Fruit fly (Drosophila melanogaster): ENCODE results near the gene Mcr.

Mcr gene

DNA sequence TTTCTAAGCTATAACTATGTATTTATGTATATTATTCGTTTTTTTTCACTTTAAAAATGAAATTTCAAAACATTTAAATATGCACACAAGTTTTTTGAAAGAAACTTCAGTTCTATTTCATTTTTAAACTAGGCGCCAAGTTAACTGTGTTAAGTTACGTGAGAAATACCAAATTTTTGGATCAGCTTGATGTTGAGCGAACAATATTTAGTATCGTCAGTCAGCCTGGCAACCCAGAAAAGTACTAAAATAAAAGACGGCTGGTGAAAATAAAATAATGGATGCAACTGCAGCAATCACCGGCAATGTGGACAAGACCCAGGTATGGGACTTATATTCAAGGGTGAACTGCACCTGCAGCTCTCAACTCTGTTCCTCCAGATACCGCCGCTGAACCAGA is 41.9 kb downstream of the Mcr start, which contains the start of gene CCDC53 (continued):
- TF ChIP-seq trem (tag; optimal IDR thresholded peaks at IDR 0.05) (peak; percentile 10), CG9876 (GFP tag; optimal IDR thresholded peaks at IDR 0.05) (no peak), MBD-R2 (GFP tag; IDR thresholded peaks at IDR 0.05) (peak; percentile 49; the same call in 1 of the 2 replicates), Dp (GFP tag; optimal IDR thresholded peaks at IDR 0.05) (peak; percentile 92), ash1 (GFP tag; optimal IDR thresholded peaks at IDR 0.05) (no peak), CG1603 (tag; optimal IDR thresholded peaks at IDR 0.05) (peak; percentile 14), CG11696 (GFP tag; IDR thresholded peaks at IDR 0.05) (no peak), CG6791 (GFP tag; IDR thresholded peaks at IDR 0.05; ENCODE audit: partially characterized antibody) (0 out of 3 replicates have a peak, but pooled peaks have one; percentile 19)

DNA sequence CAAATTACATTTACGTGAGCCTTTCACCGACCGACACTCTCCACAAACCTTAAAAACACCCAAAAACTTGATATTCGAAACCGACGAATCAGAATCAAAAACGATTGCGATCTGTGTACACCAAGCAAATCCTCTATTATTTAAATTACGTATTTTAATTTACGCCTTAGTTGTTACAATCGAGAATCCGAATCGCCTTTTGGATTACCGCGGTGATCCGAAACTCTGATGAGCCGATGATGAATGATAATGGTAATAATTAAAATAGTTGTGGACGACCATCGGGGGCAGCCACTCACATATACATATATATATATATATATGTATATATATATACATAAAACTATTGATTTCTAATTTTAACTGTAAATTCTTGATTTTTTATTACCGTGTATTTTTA is 43.1 kb downstream of the Mcr start, which contains the start of gene CG7367:
TSS of gene CG7367 (minus strand) at position 101 of the 400 bp plus-strand sequence.
- TF ChIP-seq sima (GFP tag; optimal IDR thresholded peaks at IDR 0.05) = no peak
- TF ChIP-seq CG6854 (GFP tag; optimal IDR thresholded peaks at IDR 0.05) = no peak
- no peak for TF ChIP-seq hbn (GFP tag; IDR thresholded peaks at IDR 0.05; ENCODE audit: partially characterized antibody)
- TF ChIP-seq CG5245 (GFP tag; optimal IDR thresholded peaks at IDR 0.05) = no peak
- TF ChIP-seq CG6683 (GFP tag; optimal IDR thresholded peaks at IDR 0.05) = no peak
- TF ChIP-seq mirr (GFP tag; optimal IDR thresholded peaks at IDR 0.05) = no peak
- TF ChIP-seq CG2199 (GFP tag; IDR thresholded peaks at IDR 0.05) = no peak
- no peak for TF ChIP-seq PHDP (tag; optimal IDR thresholded peaks at IDR 0.05)
- no peak for TF ChIP-seq CoRest (tag; optimal IDR thresholded peaks at IDR 0.05)
- no peak for TF ChIP-seq CG10366 (GFP tag; IDR thresholded peaks at IDR 0.05)
- TF ChIP-seq CG12769 (tag; optimal IDR thresholded peaks at IDR 0.05) = no peak
- TF ChIP-seq psq (GFP tag; optimal IDR thresholded peaks at IDR 0.05) = no peak
- TF ChIP-seq CG2120 (GFP tag; optimal IDR thresholded peaks at IDR 0.05) = no peak
- TF ChIP-seq odd (GFP tag; optimal IDR thresholded peaks at IDR 0.05) = no peak
- no peak for TF ChIP-seq HHEX (GFP tag; optimal IDR thresholded peaks at IDR 0.05)

DNA sequence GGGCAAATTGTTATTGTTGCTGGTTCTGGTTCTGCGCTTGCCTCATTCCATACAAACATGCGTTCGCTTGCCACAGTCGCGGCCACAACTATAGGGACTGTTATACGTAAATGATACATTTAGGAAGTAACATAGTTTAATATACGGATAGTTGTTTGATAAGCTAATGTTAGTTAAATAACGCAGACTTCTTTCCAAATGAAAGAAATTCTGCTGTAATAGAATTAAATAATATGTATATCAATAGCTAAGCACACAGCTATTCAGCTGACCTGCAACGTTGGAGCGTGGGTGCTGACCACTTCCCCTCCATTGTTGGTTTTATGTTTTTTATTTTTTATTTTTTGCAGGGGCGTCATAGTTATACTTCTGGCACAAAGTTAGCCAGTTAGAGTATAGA is 48.0 kb downstream of the Mcr start:
- TF ChIP-seq CG13775 (GFP tag; optimal IDR thresholded peaks at IDR 0.05) = peak; percentile 4
- TF ChIP-seq CG3726 (GFP tag; IDR thresholded peaks at IDR 0.05) = 0 out of 3 replicates have a peak, but pooled peaks have one; percentile 43
- 0 out of 2 replicates have a peak, but pooled peaks have one; percentile 7 for TF ChIP-seq CG4730 (GFP tag; IDR thresholded peaks at IDR 0.05)
- TF ChIP-seq Dbx (GFP tag; IDR thresholded peaks at IDR 0.05) = peak; percentile 46; the same call in 1 of the 3 replicates
- TF ChIP-seq chn (GFP tag; optimal IDR thresholded peaks at IDR 0.05) = peak; percentile 37
- TF ChIP-seq B-H1 (GFP tag; IDR thresholded peaks at IDR 0.05) = peak; percentile 43; the same call in 2 of the 3 replicates
- TF ChIP-seq Spps (tag; optimal IDR thresholded peaks at IDR 0.05) = no peak
- peak; percentile 57; the same call in 2 of the 3 replicates for TF ChIP-seq tgo (GFP tag; IDR thresholded peaks at IDR 0.05)
- no peak for TF ChIP-seq yki (optimal IDR thresholded peaks at IDR 0.05)
- no peak for TF ChIP-seq CG3065 (GFP tag; optimal IDR thresholded peaks at IDR 0.05)
- TF ChIP-seq CG17912 (GFP tag; optimal IDR thresholded peaks at IDR 0.05) = no peak
- TF ChIP-seq Atf6 (GFP tag; IDR thresholded peaks at IDR 0.05) = peak; percentile 65
- no peak for TF ChIP-seq CG34376 (GFP tag; optimal IDR thresholded peaks at IDR 0.05)
- peak; percentile 48 for TF ChIP-seq Camta (GFP tag; optimal IDR thresholded peaks at IDR 0.05)
- TF ChIP-seq Lhr (GFP tag; optimal IDR thresholded peaks at IDR 0.05) = no peak
- TF ChIP-seq CG3838 (GFP tag; optimal IDR thresholded peaks at IDR 0.05) = no peak
- no peak for TF ChIP-seq z (GFP tag; IDR thresholded peaks at IDR 0.05)
- TF ChIP-seq da (GFP tag; optimal IDR thresholded peaks at IDR 0.05) = no peak
- TF ChIP-seq zfh2 (GFP tag; optimal IDR thresholded peaks at IDR 0.05) = no peak
- no peak for TF ChIP-seq rib (GFP tag; IDR thresholded peaks at IDR 0.05)
- no peak for TF ChIP-seq CG16779 (GFP tag; IDR thresholded peaks at IDR 0.05)
- peak; percentile 32 for TF ChIP-seq pum (GFP tag; optimal IDR thresholded peaks at IDR 0.05)
- peak; percentile 53; the same call in 1 of the 2 replicates for TF ChIP-seq CG5953 (GFP tag; IDR thresholded peaks at IDR 0.05)
- TF ChIP-seq CG12659 (GFP tag; optimal IDR thresholded peaks at IDR 0.05) = peak; percentile 42
- peak; percentile 70 for TF ChIP-seq lilli (GFP tag; optimal IDR thresholded peaks at IDR 0.05)
- TF ChIP-seq Xrp1 (GFP tag; IDR thresholded peaks at IDR 0.05) = peak; percentile 79
- peak; percentile 76 for TF ChIP-seq unpg (GFP tag; optimal IDR thresholded peaks at IDR 0.05)
